Fruit fly (Drosophila melanogaster): ENCODE data around the gene ERR.
A peak's percentile ranks its signal among the peaks of the same experiment; 100 is the strongest.

DNA sequence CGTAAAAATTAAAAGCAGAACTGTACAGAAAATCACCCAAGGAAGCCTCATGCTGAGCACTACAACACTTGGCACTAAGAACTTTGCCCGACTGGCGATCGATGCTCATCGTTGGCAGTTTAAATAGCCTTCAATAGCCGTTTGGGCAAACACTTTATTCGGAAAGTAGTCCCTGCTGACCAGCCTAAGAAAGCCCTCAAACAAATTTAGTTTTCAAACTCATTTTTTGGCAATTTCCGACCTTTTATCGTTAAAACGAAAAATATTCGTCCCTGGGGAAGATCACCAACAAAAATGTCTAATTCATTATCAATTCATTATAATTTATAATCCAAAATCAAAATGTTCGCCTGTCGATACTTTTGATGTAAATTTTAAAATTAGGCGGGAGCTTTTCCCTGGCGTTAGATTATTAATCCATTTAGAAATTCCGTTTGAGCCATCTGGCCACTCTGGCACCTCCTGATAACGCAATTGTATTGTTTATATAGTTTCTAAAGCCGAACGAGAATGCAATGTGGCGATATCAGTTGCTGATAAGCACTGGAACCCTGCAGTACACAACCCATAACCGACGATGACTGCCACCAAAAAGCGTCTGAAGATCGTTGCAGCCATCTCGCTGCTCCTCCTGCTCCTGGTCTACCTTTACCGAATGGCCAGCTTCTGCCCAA lies 5.9 kb downstream of the ERR start, which contains the start of the genes mthl7 and Uxs:
- TF ChIP-seq CG31627 (GFP tag; optimal IDR thresholded peaks at IDR 0.05) (no peak), CG3919 (GFP tag; optimal IDR thresholded peaks at IDR 0.05) (no peak), CG10631 (GFP tag; optimal IDR thresholded peaks at IDR 0.05) (no peak), CG6276 (GFP tag; optimal IDR thresholded peaks at IDR 0.05) (no peak), pdm3 (GFP tag; optimal IDR thresholded peaks at IDR 0.05) (no peak), Lpt (GFP tag; optimal IDR thresholded peaks at IDR 0.05) (no peak), CG6163 (GFP tag; IDR thresholded peaks at IDR 0.05) (no peak), Gug (GFP tag; IDR thresholded peaks at IDR 0.05) (no peak), topi (GFP tag; optimal IDR thresholded peaks at IDR 0.05) (no peak), CG10669 (GFP tag; optimal IDR thresholded peaks at IDR 0.05) (no peak), CG6854 (GFP tag; optimal IDR thresholded peaks at IDR 0.05) (peak; percentile 56), CG4318 (GFP tag; optimal IDR thresholded peaks at IDR 0.05) (no peak), CG11902 (GFP tag; optimal IDR thresholded peaks at IDR 0.05) (no peak)
